Fruit fly (Drosophila melanogaster) whole organism, embryonic: ENCODE measurements around the gene CG31205.

Experiments used
- Blimp-1 ChIP-seq: fragments of 200-800 bp; sonication (Bioruptor generic); optimal IDR thresholded peaks from 3 replicates; lab custom pipeline; 2018; ENCODE audit warnings: missing biosample characterization, missing genetic modification characterization, mild to moderate bottlenecking, moderate library complexity, missing genetic modification reagents
- CG11085 ChIP-seq: fragments of 200-800 bp; sonication (Bioruptor generic); IDR thresholded peaks from 2 replicates; pipeline ENCODE4 v1.3.6; 2022; ENCODE audit warnings: missing biosample characterization, missing genetic modification characterization
- CG12071 ChIP-seq: fragments of 200-800 bp; sonication (Bioruptor generic); optimal IDR thresholded peaks from 3 replicates; lab custom pipeline; 2018; ENCODE audit warnings: missing biosample characterization, mild to moderate bottlenecking, missing genetic modification characterization
- CG14860 ChIP-seq: fragments of 200-800 bp; sonication (Bioruptor generic); IDR thresholded peaks from 3 replicates; pipeline ENCODE4 v1.3.6; 2022; ENCODE audit warnings: missing biosample characterization, missing genetic modification characterization; ENCODE audit not compliant: partially characterized antibody
- CG1529 ChIP-seq: fragments of 200-800 bp; sonication (Bioruptor generic); optimal IDR thresholded peaks from 3 replicates; lab custom pipeline; 2018; ENCODE audit warnings: missing biosample characterization, missing genetic modification characterization
- CG15514 ChIP-seq: fragments of 200-800 bp; sonication (Bioruptor generic); optimal IDR thresholded peaks from 3 replicates; lab custom pipeline; 2017; ENCODE audit warnings: missing biosample characterization, missing genetic modification characterization, mild to moderate bottlenecking, moderate library complexity, missing genetic modification reagents
- CG16779 ChIP-seq: fragments of 200-800 bp; sonication (Bioruptor generic); IDR thresholded peaks from 2 replicates; pipeline ENCODE4 v1.3.6; 2022; ENCODE audit warnings: missing biosample characterization, missing genetic modification characterization
- CG17328 ChIP-seq: fragments of 200-800 bp; sonication (Bioruptor generic); IDR thresholded peaks from 2 replicates; pipeline ENCODE4 v1.3.6; 2022; ENCODE audit warnings: missing biosample characterization, missing genetic modification characterization
- CG17385 ChIP-seq: fragments of 200-800 bp; sonication (Bioruptor generic); optimal IDR thresholded peaks from 3 replicates; lab custom pipeline; 2018; ENCODE audit warnings: missing biosample characterization, mild to moderate bottlenecking, missing genetic modification characterization
- CG17912 ChIP-seq: fragments of 200-800 bp; sonication (Bioruptor generic); optimal IDR thresholded peaks from 2 replicates; lab custom pipeline; 2018; ENCODE audit warnings: missing biosample characterization, mild to moderate bottlenecking, missing genetic modification characterization
- CG2129 ChIP-seq: fragments of 200-800 bp; sonication (Bioruptor generic); IDR thresholded peaks from 2 replicates; pipeline ENCODE4 v1.3.6; 2022; ENCODE audit warnings: missing biosample characterization, missing genetic modification characterization; ENCODE audit not compliant: partially characterized antibody
- CG34422 ChIP-seq: fragments of 200-800 bp; sonication (Bioruptor generic); IDR thresholded peaks from 3 replicates; pipeline ENCODE4 v1.3.6; 2022; ENCODE audit warnings: missing biosample characterization, missing genetic modification characterization
- CG4282 ChIP-seq: fragments of 200-800 bp; sonication (Bioruptor generic); optimal IDR thresholded peaks from 2 replicates; lab custom pipeline; 2016; ENCODE audit warnings: missing biosample characterization, missing genetic modification characterization
- CG43689 ChIP-seq: fragments of 200-800 bp; sonication (Bioruptor generic); IDR thresholded peaks from 2 replicates; pipeline ENCODE4 v1.3.6; 2022; ENCODE audit warnings: missing biosample characterization, missing genetic modification characterization
- CG6683 ChIP-seq: fragments of 200-800 bp; sonication (Bioruptor generic); optimal IDR thresholded peaks from 2 replicates; lab custom pipeline; 2017; ENCODE audit warnings: missing biosample characterization, mild to moderate bottlenecking, missing genetic modification characterization, missing genetic modification reagents
- CG9215 ChIP-seq: fragments of 200-800 bp; sonication (Bioruptor generic); IDR thresholded peaks from 2 replicates; pipeline ENCODE4 v1.3.6; 2022; ENCODE audit warnings: missing biosample characterization, missing genetic modification characterization
- CG9727 ChIP-seq: fragments of 200-800 bp; sonication (Bioruptor generic); optimal IDR thresholded peaks from 3 replicates; lab custom pipeline; 2017; ENCODE audit warnings: missing biosample characterization, mild to moderate bottlenecking, missing genetic modification characterization
- D ChIP-seq, 2 experiments: fragments of 200-800 bp in 1 of 2; fragments of >200 bp in 1 of 2; sonication (Bioruptor generic) in 1 of 2; optimal IDR thresholded peaks; 2 replicates in 1 of 2; 3 replicates in 1 of 2; lab custom pipeline; 2017; ENCODE audit warnings: mild to moderate bottlenecking in 1 of 2, missing biosample characterization in 1 of 2, missing genetic modification characterization in 1 of 2, missing genetic modification reagents in 1 of 2
- D19B ChIP-seq: fragments of 200-800 bp; sonication (Bioruptor generic); optimal IDR thresholded peaks from 2 replicates; lab custom pipeline; 2017; ENCODE audit warnings: missing biosample characterization, mild to moderate bottlenecking, missing genetic modification characterization
- Dp ChIP-seq: fragments of 200-800 bp; sonication (Bioruptor generic); optimal IDR thresholded peaks from 2 replicates; lab custom pipeline; 2018; ENCODE audit warnings: missing biosample characterization, mild to moderate bottlenecking, missing genetic modification characterization, moderate library complexity
- Dref ChIP-seq: fragments of 200-800 bp; sonication (Bioruptor generic); IDR thresholded peaks from 2 replicates; pipeline ENCODE4 v1.3.6; 2022; ENCODE audit warnings: missing biosample characterization, missing genetic modification characterization
- Hr51 ChIP-seq, 2 experiments: fragments of 200-800 bp; sonication (Bioruptor generic); optimal IDR thresholded peaks; 2 replicates in 1 of 2; 3 replicates in 1 of 2; lab custom pipeline; 2016 to 2018; ENCODE audit warnings: missing biosample characterization in 2 of 2, missing genetic modification characterization in 2 of 2, mild to moderate bottlenecking in 1 of 2, moderate library complexity in 1 of 2
- Mes4 ChIP-seq: fragments of 200-800 bp; sonication (Bioruptor generic); optimal IDR thresholded peaks from 2 replicates; lab custom pipeline; 2016; ENCODE audit warnings: missing biosample characterization, missing genetic modification characterization
- Spps ChIP-seq: fragments of 200-800 bp; sonication (Bioruptor generic); optimal IDR thresholded peaks from 2 replicates; lab custom pipeline; 2018; ENCODE audit warnings: missing biosample characterization, mild to moderate bottlenecking, missing genetic modification characterization
- Sry-β ChIP-seq: fragments of 200-800 bp; sonication (Bioruptor generic); optimal IDR thresholded peaks from 2 replicates; lab custom pipeline; 2018; ENCODE audit warnings: missing biosample characterization, mild to moderate bottlenecking, missing genetic modification characterization, moderate library complexity
- Sry-δ ChIP-seq: fragments of 200-800 bp; sonication (Bioruptor generic); optimal IDR thresholded peaks from 2 replicates; lab custom pipeline; 2016; ENCODE audit warnings: missing biosample characterization, missing genetic modification characterization
- Trl ChIP-seq, 3 experiments: fragments of >200 bp in 2 of 3; fragments of 200-800 bp in 1 of 3; sonication (Bioruptor generic) in 1 of 3; optimal IDR thresholded peaks; 2 replicates in 1 of 3; 3 replicates in 2 of 3; lab custom pipeline; 2016 to 2017; ENCODE audit warnings: missing biosample characterization in 1 of 3, missing genetic modification characterization in 1 of 3
- abd-A ChIP-seq: fragments of 200-800 bp; sonication (Bioruptor generic); optimal IDR thresholded peaks from 3 replicates; lab custom pipeline; 2019; ENCODE audit warnings: missing biosample characterization, mild to moderate bottlenecking, missing genetic modification characterization, moderate library complexity
- al ChIP-seq: fragments of 200-800 bp; sonication (Bioruptor generic); IDR thresholded peaks from 2 replicates; pipeline ENCODE4 v1.3.6; 2022; ENCODE audit warnings: missing biosample characterization, missing genetic modification characterization
- ap ChIP-seq: fragments of 200-800 bp; sonication (Bioruptor generic); IDR thresholded peaks from 2 replicates; pipeline ENCODE4 v1.3.6; 2022; ENCODE audit warnings: missing biosample characterization, missing genetic modification characterization
- ara ChIP-seq: fragments of 200-800 bp; sonication (Bioruptor generic); IDR thresholded peaks from 2 replicates; pipeline ENCODE4 v1.3.6; 2022; ENCODE audit warnings: missing biosample characterization, missing genetic modification characterization
- chif ChIP-seq, 2 experiments: fragments of 200-800 bp; sonication (Bioruptor generic); optimal IDR thresholded peaks; 3 replicates each; lab custom pipeline; 2016; ENCODE audit warnings: missing biosample characterization in 2 of 2, missing genetic modification characterization in 2 of 2
- disco-r ChIP-seq: fragments of 200-800 bp; sonication (Bioruptor generic); optimal IDR thresholded peaks from 2 replicates; lab custom pipeline; 2016; ENCODE audit warnings: missing biosample characterization, missing genetic modification characterization
- en ChIP-seq: fragments of 200-800 bp; sonication (Bioruptor generic); optimal IDR thresholded peaks from 2 replicates; lab custom pipeline; 2016; ENCODE audit warnings: missing biosample characterization, missing genetic modification characterization
- esg ChIP-seq: fragments of 200-800 bp; sonication (Bioruptor generic); conservative IDR thresholded peaks from 2 replicates; pipeline ENCODE4 v1.3.6; 2022; ENCODE audit warnings: missing biosample characterization, missing genetic modification characterization
- her ChIP-seq: fragments of 200-800 bp; sonication (Bioruptor generic); optimal IDR thresholded peaks from 2 replicates; lab custom pipeline; 2016; ENCODE audit warnings: missing biosample characterization, missing genetic modification characterization
- knrl ChIP-seq: fragments of 200-800 bp; sonication (Bioruptor generic); IDR thresholded peaks from 3 replicates; pipeline ENCODE4 v1.3.6; 2022; ENCODE audit warnings: missing biosample characterization, missing genetic modification characterization; ENCODE audit not compliant: partially characterized antibody
- p53 ChIP-seq: fragments of 200-800 bp; sonication (Bioruptor generic); optimal IDR thresholded peaks from 2 replicates; lab custom pipeline; 2016; ENCODE audit warnings: missing biosample characterization, missing genetic modification characterization
- pnt ChIP-seq: fragments of 200-800 bp; sonication (Bioruptor generic); optimal IDR thresholded peaks from 3 replicates; lab custom pipeline; 2016; ENCODE audit warnings: missing biosample characterization, missing genetic modification characterization
- pzg ChIP-seq: fragments of 200-800 bp; sonication (Bioruptor generic); optimal IDR thresholded peaks from 3 replicates; lab custom pipeline; 2018; ENCODE audit warnings: missing biosample characterization, mild to moderate bottlenecking, missing genetic modification characterization, moderate library complexity
- scrt ChIP-seq: fragments of 200-800 bp; sonication (Bioruptor generic); optimal IDR thresholded peaks from 2 replicates; lab custom pipeline; 2018; ENCODE audit warnings: missing biosample characterization, mild to moderate bottlenecking, missing genetic modification characterization, moderate library complexity
- sd ChIP-seq: fragments of 200-800 bp; sonication (Bioruptor generic); optimal IDR thresholded peaks from 3 replicates; lab custom pipeline; 2018; ENCODE audit warnings: missing biosample characterization, mild to moderate bottlenecking, missing genetic modification characterization, moderate library complexity
- sisA ChIP-seq: fragments of 200-800 bp; sonication (Bioruptor generic); IDR thresholded peaks from 2 replicates; pipeline ENCODE4 v1.3.6; 2022; ENCODE audit warnings: missing biosample characterization, missing genetic modification characterization
- slou ChIP-seq: fragments of 200-800 bp; sonication (Bioruptor generic); optimal IDR thresholded peaks from 3 replicates; lab custom pipeline; 2016; ENCODE audit warnings: missing biosample characterization, missing genetic modification characterization
- wek ChIP-seq: fragments of 200-800 bp; sonication (Bioruptor generic); optimal IDR thresholded peaks from 3 replicates; lab custom pipeline; 2018; ENCODE audit warnings: missing biosample characterization, mild to moderate bottlenecking, missing genetic modification characterization, moderate library complexity

Gene CG31205

DNA sequence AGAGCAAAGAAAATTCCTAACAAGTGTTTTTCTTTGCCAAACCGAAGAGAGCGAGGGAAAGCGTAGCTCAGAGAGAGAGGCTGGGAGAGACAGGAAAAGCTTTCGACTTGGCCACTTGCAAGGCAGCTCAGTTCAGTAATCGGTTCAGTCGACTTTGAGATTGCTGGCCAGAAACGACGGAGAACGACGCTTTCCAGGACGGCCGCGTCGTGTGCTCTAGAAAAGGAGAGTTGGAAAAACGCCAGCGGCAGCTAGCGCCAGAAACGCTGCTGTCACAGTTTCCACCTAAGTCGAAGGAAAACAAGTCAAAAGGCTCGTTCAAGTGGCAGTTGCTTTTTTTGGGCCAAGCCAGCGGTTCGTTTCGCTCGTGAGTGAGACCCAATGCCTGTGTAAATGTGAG lies 8.5 kb downstream of the CG31205 start, which contains the start of gene CG42322 (continued):
- TF ChIP-seq Mes4 (GFP tag; lab: Kevin White, UChicago), result no peak
- TF ChIP-seq CG11085 (GFP tag; lab: Robert Waterston, UW), result no peak
- peak; percentile 64 for TF ChIP-seq CG16779
- no peak for TF ChIP-seq disco-r
- no peak for TF ChIP-seq wek (GFP tag; lab: Kevin White, UChicago)
- TF ChIP-seq Sry-β (GFP tag; lab: Kevin White, UChicago), result no peak
- no peak for TF ChIP-seq CG14860 (GFP tag; lab: Robert Waterston, UW)
- peak; percentile 56 for TF ChIP-seq scrt (GFP tag; lab: Kevin White, UChicago)
- TF ChIP-seq CG6683 (GFP tag; lab: Kevin White, UChicago), result no peak
- TF ChIP-seq D19B (GFP tag; lab: Kevin White, UChicago), result no peak
- no peak for TF ChIP-seq CG9727 (GFP tag; lab: Kevin White, UChicago)
- no peak for TF ChIP-seq pzg
- peak; percentile 43 for TF ChIP-seq abd-A (tag; lab: Kevin White, UChicago)
- TF ChIP-seq CG1529 (GFP tag; lab: Kevin White, UChicago), result no peak
- no peak for TF ChIP-seq CG12071 (GFP tag; lab: Kevin White, UChicago)
- peak; percentile 34 to 60 for TF ChIP-seq Trl (optimal IDR thresholded peaks at IDR 0.05; lab: Kevin White, UChicago)
- no peak for TF ChIP-seq Trl (GFP tag; optimal IDR thresholded peaks at IDR 0.05; lab: Kevin White, UChicago)
- TF ChIP-seq CG17912 (GFP tag; lab: Kevin White, UChicago), result no peak
- TF ChIP-seq Spps, result no peak
- no peak for TF ChIP-seq her (GFP tag; lab: Kevin White, UChicago)
- no peak for TF ChIP-seq ap
- TF ChIP-seq D (optimal IDR thresholded peaks at IDR 0.05; lab: Kevin White, UChicago), result no peak
- TF ChIP-seq D (GFP tag; optimal IDR thresholded peaks at IDR 0.05; lab: Kevin White, UChicago), result no peak

dm6 chr3R:20743769-20744168 lies 12.3 kb downstream of the CG31205 start, which contains the start of gene CG31199:
Gene CG31199 (minus strand): TSS chr3R:20743869.
- TF ChIP-seq Dref (GFP tag; lab: Robert Waterston, UW) (no peak), CG9215 (GFP tag; lab: Robert Waterston, UW) (no peak), Sry-δ (no peak), CG43689 (GFP tag; lab: Robert Waterston, UW) (no peak), Dp (no peak), D19B (GFP tag; lab: Kevin White, UChicago) (no peak), en (GFP tag; lab: Kevin White, UChicago) (no peak), esg (no peak), al (GFP tag; lab: Robert Waterston, UW) (no peak)
- TF ChIP-seq, all 482 proteins: peak for 0

dm6 chr3R:20745238-20745637 lies 13.8 kb downstream of the CG31205 start, which contains the start of gene CG31200:
Gene CG31200 (minus strand): TSS chr3R:20745338.
- TF ChIP-seq CG17385 (GFP tag; lab: Kevin White, UChicago) (no peak), chif (GFP tag; optimal IDR thresholded peaks at IDR 0.05; lab: Kevin White, UChicago) (no peak), Hr51 (GFP tag; optimal IDR thresholded peaks at IDR 0.05; lab: Kevin White, UChicago) (no peak), sisA (no peak), CG2129 (GFP tag; lab: Robert Waterston, UW) (no peak), CG4282 (GFP tag; lab: Kevin White, UChicago) (no peak), sd (tag; lab: Kevin White, UChicago) (no peak), knrl (no peak), pnt (GFP tag; lab: Kevin White, UChicago) (no peak), CG34422 (GFP tag; lab: Robert Waterston, UW) (no peak), CG15514 (GFP tag; lab: Kevin White, UChicago) (no peak), CG17328 (no peak), slou (no peak), ara (GFP tag; lab: Robert Waterston, UW) (no peak), Blimp-1 (GFP tag; lab: Kevin White, UChicago) (no peak), p53 (GFP tag; lab: Kevin White, UChicago) (no peak)
